Fruit fly (Drosophila melanogaster): ENCODE data around the gene Taf3.

Taf3 gene

dm6 chr4:490760-491317 is 24.2 kb upstream of the Taf3 start (continued):
- TF ChIP-seq CG8290 (GFP tag; optimal IDR thresholded peaks at IDR 0.05) (no peak), CG8290 (tag; optimal IDR thresholded peaks at IDR 0.05) (peak in 1 of 2 experiments; percentile 22), Deaf1 (tag; optimal IDR thresholded peaks at IDR 0.05) (peak; percentile 14), Side (GFP tag; optimal IDR thresholded peaks at IDR 0.05) (no peak), CG17612 (GFP tag; IDR thresholded peaks at IDR 0.05) (no peak), zen (tag; optimal IDR thresholded peaks at IDR 0.05) (peak; percentile 31), BEAF-32 (GFP tag; optimal IDR thresholded peaks at IDR 0.05) (peak; percentile 32), CG6791 (GFP tag; IDR thresholded peaks at IDR 0.05; ENCODE audit: partially characterized antibody) (peak; percentile 42; the same call in 1 of the 3 replicates), inv (GFP tag; IDR thresholded peaks at IDR 0.05; ENCODE audit: partially characterized antibody) (0 out of 2 replicates have a peak, but pooled peaks have one; percentile 25), Sry-δ (GFP tag; optimal IDR thresholded peaks at IDR 0.05) (peak; percentile 33), pita (GFP tag; optimal IDR thresholded peaks at IDR 0.05) (no peak), Dbx (GFP tag; IDR thresholded peaks at IDR 0.05) (0 out of 3 replicates have a peak, but pooled peaks have one; percentile 16), Vsx1 (GFP tag; optimal IDR thresholded peaks at IDR 0.05) (no peak), chm (GFP tag; IDR thresholded peaks at IDR 0.05) (0 out of 2 replicates have a peak, but pooled peaks have one; percentile 40), pros (GFP tag; optimal IDR thresholded peaks at IDR 0.05) (peak; percentile 80), CG5245 (GFP tag; optimal IDR thresholded peaks at IDR 0.05) (no peak), CG2199 (GFP tag; IDR thresholded peaks at IDR 0.05) (peak; percentile 91), sens (GFP tag) (peak; percentile 66), CG8359 (GFP tag; optimal IDR thresholded peaks at IDR 0.05; ENCODE audit: borderline replicate concordance) (no peak)

DNA sequence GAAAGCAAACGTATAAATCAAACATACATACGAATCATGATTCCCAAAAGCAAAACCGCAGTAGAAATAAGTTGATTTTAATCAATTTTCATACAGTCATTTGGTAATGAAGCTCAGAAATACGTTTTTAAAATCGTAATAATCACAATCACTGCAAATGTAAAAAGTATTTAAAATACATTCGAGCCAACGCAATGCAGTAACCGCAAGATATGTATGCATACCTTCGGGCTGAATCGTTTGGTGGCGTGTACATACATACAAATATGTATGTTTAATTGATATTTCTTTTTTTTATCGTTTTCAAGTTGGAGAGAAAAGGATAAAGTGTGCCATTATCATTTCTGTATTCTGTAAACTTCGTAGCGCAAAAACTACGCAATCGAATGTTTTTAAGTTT is 23.5 kb upstream of the Taf3 start:
- TF ChIP-seq HHEX (GFP tag; optimal IDR thresholded peaks at IDR 0.05) (no peak), CG13296 (GFP tag; optimal IDR thresholded peaks at IDR 0.05) (no peak), chinmo (GFP tag; IDR thresholded peaks at IDR 0.05; ENCODE audit: partially characterized antibody) (0 out of 4 replicates have a peak, but pooled peaks have one; percentile 13), CG2199 (GFP tag; IDR thresholded peaks at IDR 0.05) (peak; percentile 97), Med (GFP tag) (no peak), H2.0 (GFP tag; IDR thresholded peaks at IDR 0.05) (no peak), sens (GFP tag) (peak; percentile 22), Lim3 (GFP tag; IDR thresholded peaks at IDR 0.05) (no peak), CTCF (GFP tag; optimal IDR thresholded peaks at IDR 0.05) (peak; percentile 66), Xrp1 (GFP tag; IDR thresholded peaks at IDR 0.05) (no peak), nom (GFP tag; optimal IDR thresholded peaks at IDR 0.05) (peak; percentile 28), Bgb (GFP tag; IDR thresholded peaks at IDR 0.05; ENCODE audit: partially characterized antibody) (peak; percentile 13; the same call in 1 of the 2 replicates)

- TF ChIP-seq aop (GFP tag; IDR thresholded peaks at IDR 0.05) (no peak), mld (GFP tag; IDR thresholded peaks at IDR 0.05; ENCODE audit: partially characterized antibody) (no peak), Asciz (GFP tag; optimal IDR thresholded peaks at IDR 0.05) (peak; percentile 25), stc (GFP tag; IDR thresholded peaks at IDR 0.05) (0 out of 2 replicates have a peak, but pooled peaks have one; percentile 31), eyg (GFP tag; optimal IDR thresholded peaks at IDR 0.05) (peak; percentile 47), croc (GFP tag; conservative IDR thresholded peaks at IDR 0.05) (0 out of 3 replicates have a peak, but pooled peaks have one; percentile 26), CG4360 (GFP tag; IDR thresholded peaks at IDR 0.05) (no peak), CG9437 (GFP tag; optimal IDR thresholded peaks at IDR 0.05) (no peak), Eip74EF (GFP tag; optimal IDR thresholded peaks at IDR 0.05) (peak in 1 of 2 experiments; percentile 13), nau (GFP tag; optimal IDR thresholded peaks at IDR 0.05) (no peak), CG8388 (GFP tag; optimal IDR thresholded peaks at IDR 0.05) (no peak), CG34224 (GFP tag; IDR thresholded peaks at IDR 0.05; ENCODE audit: partially characterized antibody) (no peak), Med (GFP tag) (peak; percentile 9), CG16863 (GFP tag; optimal IDR thresholded peaks at IDR 0.05) (peak; percentile 72), sug (tag; optimal IDR thresholded peaks at IDR 0.05) (peak; percentile 34), lbe (GFP tag; optimal IDR thresholded peaks at IDR 0.05) (no peak), CoRest (tag; optimal IDR thresholded peaks at IDR 0.05) (peak; percentile 43), Opbp (GFP tag; IDR thresholded peaks at IDR 0.05; ENCODE audit: partially characterized antibody) (no peak), Atf6 (GFP tag; IDR thresholded peaks at IDR 0.05) (0 out of 2 replicates have a peak, but pooled peaks have one; percentile 1), CG12104 (GFP tag; optimal IDR thresholded peaks at IDR 0.05) (no peak), eve (GFP tag; optimal IDR thresholded peaks at IDR 0.05) (peak in 1 of 2 experiments; percentile 42)
Measured at dm6 chr4:489561-489881, 22.9 kb upstream of the Taf3 start.
